Worm (Caenorhabditis elegans) whole organism, young adult: ENCODE measurements around the gene T08B6.9.

Experiments used
- C17E4.6 ChIP-seq: fragments of 200-800 bp; sonication (Bioruptor generic); IDR thresholded peaks from 2 replicates; pipeline ENCODE4 v1.3.6; 2022; ENCODE audit warnings: missing genetic modification reagents, missing genetic modification characterization, missing compliant biosample characterization
- F33H1.4 ChIP-seq: fragments of 200-800 bp; sonication (Bioruptor generic); IDR thresholded peaks from 2 replicates; pipeline ENCODE4 v1.3.6; 2022; ENCODE audit warnings: missing genetic modification reagents, missing genetic modification characterization, missing compliant biosample characterization
- F49E8.2 ChIP-seq: sonication (generic microtip); optimal IDR thresholded peaks from 3 replicates; lab custom pipeline; 2017; ENCODE audit warnings: missing genetic modification characterization, mild to moderate bottlenecking, missing compliant biosample characterization, antibody characterized with exemption, moderate library complexity; ENCODE audit not compliant: insufficient read depth
- F55B11.4 ChIP-seq: sonication (generic microtip); optimal IDR thresholded peaks from 2 replicates; lab custom pipeline; 2016; ENCODE audit warnings: missing compliant biosample characterization, missing genetic modification characterization, borderline replicate concordance; ENCODE audit not compliant: insufficient read depth
- K12H6.12 ChIP-seq: fragments of 200-800 bp; sonication (Bioruptor generic); optimal IDR thresholded peaks from 2 replicates; lab custom pipeline; 2018; ENCODE audit warnings: mild to moderate bottlenecking, missing genetic modification characterization, missing compliant biosample characterization
- Y56A3A.18 ChIP-seq: fragments of 200-800 bp; sonication (Bioruptor generic); IDR thresholded peaks from 2 replicates; pipeline ENCODE4 v1.3.6; 2022; ENCODE audit warnings: missing genetic modification reagents, missing genetic modification characterization, missing compliant biosample characterization
- Y79H2A.3 ChIP-seq: fragments of 200-800 bp; sonication (Bioruptor generic); conservative IDR thresholded peaks from 2 replicates; pipeline ENCODE4 v1.3.6; 2022; ENCODE audit warnings: missing genetic modification reagents, missing genetic modification characterization, missing compliant biosample characterization
- Y95B8A.8 ChIP-seq: fragments of 200-800 bp; sonication (Bioruptor generic); IDR thresholded peaks from 2 replicates; pipeline ENCODE4 v1.3.6; 2022; ENCODE audit warnings: missing genetic modification reagents, missing genetic modification characterization, missing compliant biosample characterization
- atf-7 ChIP-seq: sonication (generic microtip); optimal IDR thresholded peaks from 2 replicates; lab custom pipeline; 2017; ENCODE audit warnings: mild to moderate bottlenecking, missing genetic modification characterization, missing compliant biosample characterization
- bed-1 ChIP-seq: fragments of 200-800 bp; sonication (Bioruptor generic); IDR thresholded peaks from 2 replicates; pipeline ENCODE4 v1.3.6; 2022; ENCODE audit warnings: missing genetic modification reagents, missing genetic modification characterization, missing compliant biosample characterization
- cebp-2 ChIP-seq: fragments of 200-800 bp; sonication (Bioruptor generic); IDR thresholded peaks from 2 replicates; pipeline ENCODE4 v1.3.6; 2022; ENCODE audit warnings: missing genetic modification characterization, missing compliant biosample characterization
- ceh-27 ChIP-seq: fragments of 200-800 bp; sonication (Bioruptor generic); optimal IDR thresholded peaks from 2 replicates; lab custom pipeline; 2018; ENCODE audit warnings: mild to moderate bottlenecking, missing genetic modification characterization, moderate library complexity, missing compliant biosample characterization
- ceh-79 ChIP-seq: sonication (generic microtip); optimal IDR thresholded peaks from 2 replicates; lab custom pipeline; 2017; ENCODE audit warnings: mild to moderate bottlenecking, missing genetic modification characterization, missing compliant biosample characterization
- die-1 ChIP-seq: sonication (generic microtip); optimal IDR thresholded peaks from 2 replicates; lab custom pipeline; 2016; ENCODE audit warnings: missing genotype, mild to moderate bottlenecking, missing genetic modification characterization, missing compliant biosample characterization
- egl-18 ChIP-seq: fragments of 200-800 bp; sonication (Bioruptor generic); IDR thresholded peaks from 2 replicates; pipeline ENCODE4 v1.3.6; 2022; ENCODE audit warnings: missing genetic modification reagents, missing genetic modification characterization, missing compliant biosample characterization
- egl-44 ChIP-seq: fragments of 200-800 bp; sonication (Bioruptor generic); IDR thresholded peaks from 2 replicates; pipeline ENCODE4 v1.3.6; 2022; ENCODE audit warnings: missing genetic modification reagents, missing genetic modification characterization, missing compliant biosample characterization
- egrh-3 ChIP-seq: fragments of 200-800 bp; sonication (Bioruptor generic); IDR thresholded peaks from 2 replicates; pipeline ENCODE4 v1.3.6; 2022; ENCODE audit warnings: missing genetic modification reagents, missing genetic modification characterization, missing compliant biosample characterization
- fkh-3 ChIP-seq: sonication (generic microtip); optimal IDR thresholded peaks from 2 replicates; lab custom pipeline; 2016; ENCODE audit warnings: mild to moderate bottlenecking, missing genetic modification characterization, missing compliant biosample characterization
- hlh-26 ChIP-seq: fragments of 200-800 bp; sonication (Bioruptor generic); conservative IDR thresholded peaks from 2 replicates; pipeline ENCODE4 v1.3.6; 2022; ENCODE audit warnings: missing genetic modification reagents, missing genetic modification characterization, missing compliant biosample characterization
- hmg-1.2 ChIP-seq: fragments of 200-800 bp; sonication (Bioruptor generic); IDR thresholded peaks from 2 replicates; pipeline ENCODE4 v1.3.6; 2022; ENCODE audit warnings: missing genetic modification reagents, missing genetic modification characterization, missing compliant biosample characterization
- hsf-1 ChIP-seq: fragments of 200-800 bp; sonication (Bioruptor generic); IDR thresholded peaks from 2 replicates; pipeline ENCODE4 v1.3.6; 2022; ENCODE audit warnings: missing genetic modification reagents, missing genetic modification characterization, missing compliant biosample characterization
- let-526 ChIP-seq: fragments of 200-800 bp; sonication (Bioruptor generic); IDR thresholded peaks from 2 replicates; pipeline ENCODE4 v1.3.6; 2022; ENCODE audit warnings: missing genetic modification reagents, missing genetic modification characterization, missing compliant biosample characterization
- lin-40 ChIP-seq: sonication (generic microtip); optimal IDR thresholded peaks from 2 replicates; lab custom pipeline; 2016; ENCODE audit warnings: missing genetic modification characterization, mild to moderate bottlenecking, missing compliant biosample characterization, missing genotype, missing genetic modification reagents
- lsl-1 ChIP-seq: fragments of 200-800 bp; sonication (Bioruptor generic); optimal IDR thresholded peaks from 2 replicates; lab custom pipeline; 2018; ENCODE audit warnings: mild to moderate bottlenecking, missing genetic modification characterization, moderate library complexity, missing compliant biosample characterization
- madf-6 ChIP-seq: fragments of 200-800 bp; sonication (Bioruptor generic); IDR thresholded peaks from 2 replicates; pipeline ENCODE4 v1.3.6; 2022; ENCODE audit warnings: missing genetic modification reagents, missing genetic modification characterization, missing compliant biosample characterization
- nfya-1 ChIP-seq: sonication (generic microtip); optimal IDR thresholded peaks from 2 replicates; lab custom pipeline; 2017; ENCODE audit warnings: antibody characterized with exemption, missing compliant biosample characterization, missing genetic modification characterization, borderline replicate concordance; ENCODE audit not compliant: insufficient read depth
- nfya-2 ChIP-seq: fragments of 200-800 bp; sonication (Bioruptor generic); IDR thresholded peaks from 2 replicates; pipeline ENCODE4 v1.3.6; 2022; ENCODE audit warnings: missing genetic modification reagents, missing genetic modification characterization, missing compliant biosample characterization
- nhr-120 ChIP-seq: fragments of 200-800 bp; sonication (Bioruptor generic); IDR thresholded peaks from 2 replicates; pipeline ENCODE4 v1.3.6; 2022; ENCODE audit warnings: missing genetic modification characterization, missing compliant biosample characterization
- nhr-179 ChIP-seq: sonication (generic microtip); optimal IDR thresholded peaks from 2 replicates; lab custom pipeline; 2016; ENCODE audit warnings: mild to moderate bottlenecking, missing genetic modification characterization, missing compliant biosample characterization
- rec-8 ChIP-seq, 2 experiments: sonication (generic microtip); optimal IDR thresholded peaks; 2 replicates each; lab custom pipeline; 2016; ENCODE audit warnings: mild to moderate bottlenecking in 2 of 2, missing genetic modification characterization in 2 of 2, missing genetic modification reagents in 2 of 2, missing genotype in 2 of 2, missing biosample characterization in 1 of 2, missing compliant biosample characterization in 1 of 2, moderate library complexity in 1 of 2
- rpc-1 ChIP-seq, 2 experiments: fragments of 150-350 bp in 1 of 2; sonication (generic microtip) in 1 of 2; optimal IDR thresholded peaks; 2 replicates each; lab custom pipeline; 2014 to 2018; ENCODE audit warnings: missing biosample characterization in 1 of 2, missing genetic modification characterization in 1 of 2, missing genetic modification reagents in 1 of 2, missing genotype in 1 of 2
- sdz-38 ChIP-seq: sonication (generic microtip); optimal IDR thresholded peaks from 2 replicates; lab custom pipeline; 2016; ENCODE audit warnings: missing genotype, missing genetic modification characterization, missing compliant biosample characterization
- snpc-1.1 ChIP-seq: sonication (generic microtip); optimal IDR thresholded peaks from 2 replicates; lab custom pipeline; 2017; ENCODE audit warnings: missing genetic modification characterization, mild to moderate bottlenecking, missing compliant biosample characterization, antibody characterized with exemption, moderate library complexity, missing genotype, missing genetic modification reagents; ENCODE audit not compliant: insufficient read depth
- snpc-1.3 ChIP-seq: sonication (generic microtip); optimal IDR thresholded peaks from 2 replicates; lab custom pipeline; 2017; ENCODE audit warnings: missing genetic modification characterization, mild to moderate bottlenecking, missing compliant biosample characterization, antibody characterized with exemption, moderate library complexity, missing genotype, missing genetic modification reagents; ENCODE audit not compliant: insufficient read depth
- snpc-3.4 ChIP-seq: sonication (generic microtip); optimal IDR thresholded peaks from 2 replicates; lab custom pipeline; 2017; ENCODE audit warnings: missing genetic modification characterization, mild to moderate bottlenecking, missing compliant biosample characterization, antibody characterized with exemption, moderate library complexity, missing genotype, missing genetic modification reagents
- snpc-4 ChIP-seq, 5 experiments: fragments of 150-350 bp in 1 of 5; sonication (generic microtip) in 4 of 5; optimal IDR thresholded peaks; 2 replicates each; lab custom pipeline; 2014 to 2018; ENCODE audit warnings: missing genetic modification characterization in 5 of 5, missing biosample characterization in 3 of 5, antibody characterized with exemption in 2 of 5, mild to moderate bottlenecking in 2 of 5, missing compliant biosample characterization in 2 of 5, missing genotype in 2 of 5, moderate library complexity in 2 of 5, missing genetic modification reagents in 1 of 5
- tbp1 ChIP-seq: fragments of 200-800 bp; sonication (Bioruptor generic); optimal IDR thresholded peaks from 2 replicates; lab custom pipeline; 2018; ENCODE audit warnings: mild to moderate bottlenecking, missing genetic modification characterization, missing compliant biosample characterization
- tlf-1 ChIP-seq: fragments of 200-800 bp; sonication (Bioruptor generic); optimal IDR thresholded peaks from 2 replicates; lab custom pipeline; 2018; ENCODE audit warnings: mild to moderate bottlenecking, missing genetic modification characterization, missing compliant biosample characterization
- zim-3 ChIP-seq: sonication (generic microtip); optimal IDR thresholded peaks from 2 replicates; lab custom pipeline; 2017; ENCODE audit warnings: mild to moderate bottlenecking, missing genetic modification characterization, moderate library complexity, missing compliant biosample characterization
- ztf-18 ChIP-seq: sonication (generic microtip); optimal IDR thresholded peaks from 2 replicates; lab custom pipeline; 2016; ENCODE audit warnings: missing genotype, mild to moderate bottlenecking, missing genetic modification characterization, missing compliant biosample characterization
- ztf-26 ChIP-seq: sonication (generic microtip); optimal IDR thresholded peaks from 2 replicates; lab custom pipeline; 2017; ENCODE audit warnings: missing genetic modification characterization, missing compliant biosample characterization
- ztf-28 ChIP-seq: fragments of 200-800 bp; sonication (Bioruptor generic); IDR thresholded peaks from 2 replicates; pipeline ENCODE4 v1.3.6; 2022; ENCODE audit warnings: missing genetic modification reagents, missing genetic modification characterization, missing compliant biosample characterization
- ztf-3 ChIP-seq: fragments of 200-800 bp; sonication (Bioruptor generic); optimal IDR thresholded peaks from 2 replicates; lab custom pipeline; 2018; ENCODE audit warnings: mild to moderate bottlenecking, missing genetic modification characterization, missing compliant biosample characterization

The T08B6.9 gene

ce11 chrIV:4858573-4858972 is 32.1 kb upstream of the T08B6.9 start, which contains the start of gene Y17G9A.3:
Gene Y17G9A.3 (minus strand): TSS chrIV:4858673.
- no peak for TF ChIP-seq nhr-120 (GFP tag; lab: Robert Waterston, UW)
- TF ChIP-seq nhr-179, result no peak
- TF ChIP-seq snpc-1.3, result no peak
- no peak for TF ChIP-seq atf-7 (tag; lab: Kevin White, UChicago)
- TF ChIP-seq C17E4.6 (GFP tag; lab: Robert Waterston, UW), result no peak
- no peak for TF ChIP-seq ceh-79 (tag; lab: Kevin White, UChicago)
- no peak for TF ChIP-seq Y79H2A.3 (GFP tag; lab: Robert Waterston, UW)
- no peak for TF ChIP-seq bed-1 (GFP tag; lab: Robert Waterston, UW)
- no peak for TF ChIP-seq tlf-1 (GFP tag; lab: Kevin White, UChicago)
- no peak for TF ChIP-seq hlh-26
- no peak for TF ChIP-seq let-526 (GFP tag; lab: Robert Waterston, UW)
- no peak for TF ChIP-seq egl-44 (GFP tag; lab: Robert Waterston, UW)
- TF ChIP-seq lsl-1 (GFP tag; lab: Kevin White, UChicago), result no peak
- no peak for TF ChIP-seq ztf-26
- no peak for TF ChIP-seq egl-18 (GFP tag; lab: Robert Waterston, UW)
- no peak for TF ChIP-seq nfya-2 (GFP tag; lab: Robert Waterston, UW)

ce11 chrIV:4861449-4861848 is 29.2 kb upstream of the T08B6.9 start, which contains the start of the genes Y17G9A.4 and str-173:
Gene Y17G9A.4 (minus strand): TSS chrIV:4861549.
Gene str-173 (plus strand): TSS chrIV:4861773.
- TF ChIP-seq rpc-1 (optimal IDR thresholded peaks at IDR 0.05; lab: Kevin White, UChicago) (no peak), rpc-1 (tag; optimal IDR thresholded peaks at IDR 0.05; lab: Kevin White, UChicago) (peak; percentile 20), hmg-1.2 (no peak), fkh-3 (tag; lab: Kevin White, UChicago) (no peak)

ce11 chrIV:4864524-4864923 is 26.1 kb upstream of the T08B6.9 start:
- TF ChIP-seq die-1 (tag; lab: Kevin White, UChicago) (peak; percentile 33), Y95B8A.8 (GFP tag; lab: Robert Waterston, UW) (no peak), F49E8.2 (tag; lab: Kevin White, UChicago) (no peak), sdz-38 (tag; lab: Kevin White, UChicago) (no peak), egrh-3 (GFP tag; lab: Robert Waterston, UW) (no peak), madf-6 (GFP tag; lab: Robert Waterston, UW) (no peak), zim-3 (no peak), cebp-2 (GFP tag; lab: Robert Waterston, UW) (no peak), F33H1.4 (no peak), snpc-3.4 (tag; lab: Kevin White, UChicago) (peak; percentile 46), tbp1 (GFP tag; lab: Kevin White, UChicago) (peak; percentile 80), lin-40 (tag; lab: Kevin White, UChicago) (no peak), ceh-27 (GFP tag; lab: Kevin White, UChicago) (no peak), snpc-1.1 (peak; percentile 88), bed-1 (GFP tag; lab: Robert Waterston, UW) (no peak), Y56A3A.18 (GFP tag; lab: Robert Waterston, UW) (no peak), snpc-4 (GFP tag; optimal IDR thresholded peaks at IDR 0.05; lab: Kevin White, UChicago) (peak; percentile 70), snpc-4 (tag; optimal IDR thresholded peaks at IDR 0.05; lab: Kevin White, UChicago) (peak; percentile 77 to 92 (median 86)), nfya-2 (GFP tag; lab: Robert Waterston, UW) (no peak), hsf-1 (0 out of 2 replicates have a peak, but pooled peaks have one; percentile 34), nfya-1 (tag; lab: Kevin White, UChicago) (no peak), ztf-3 (no peak), K12H6.12 (no peak), rec-8 (tag; optimal IDR thresholded peaks at IDR 0.05; lab: Kevin White, UChicago) (no peak), ztf-28 (GFP tag; lab: Robert Waterston, UW) (no peak), F55B11.4 (tag; lab: Kevin White, UChicago) (no peak), rpc-1 (optimal IDR thresholded peaks at IDR 0.05; lab: Kevin White, UChicago) (peak; percentile 50), rpc-1 (tag; optimal IDR thresholded peaks at IDR 0.05; lab: Kevin White, UChicago) (peak; percentile 82), ztf-18 (no peak)
